Fruit fly (Drosophila melanogaster): Measurements from ENCODE around the gene sordd1.
A peak's percentile ranks its signal among the peaks of the same experiment; 100 is the strongest.

The sordd1 gene

DNA sequence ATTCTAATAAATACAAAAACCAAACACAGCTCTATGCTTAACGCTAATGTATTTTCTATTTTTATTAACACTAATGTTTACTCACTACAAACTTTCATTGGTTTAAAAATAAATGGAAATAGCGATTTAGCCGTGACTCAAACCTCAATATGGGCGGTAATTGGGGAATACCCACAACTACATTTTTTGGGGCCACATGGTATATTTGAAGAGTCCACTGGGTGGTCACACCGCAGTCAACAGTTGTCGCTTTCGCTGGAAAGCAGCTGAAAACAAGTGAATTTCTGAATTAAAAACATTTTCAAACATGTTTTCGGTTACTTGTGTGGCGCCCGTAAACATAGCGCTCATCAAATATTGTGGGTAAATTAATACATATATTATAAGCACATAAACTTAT lies 46.9 kb downstream of the sordd1 start, which contains the start of gene Mvd (continued):
- 0 out of 3 replicates have a peak, but pooled peaks have one; percentile 24 for TF ChIP-seq CG2199 (GFP tag; IDR thresholded peaks at IDR 0.05)
- no peak for TF ChIP-seq MTF-1 (GFP tag; optimal IDR thresholded peaks at IDR 0.05; ENCODE audit: borderline replicate concordance)
- TF ChIP-seq ara (GFP tag; IDR thresholded peaks at IDR 0.05): no peak
- no peak for TF ChIP-seq Bdp1 (GFP tag; optimal IDR thresholded peaks at IDR 0.05)
- no peak for TF ChIP-seq CG13424 (tag; optimal IDR thresholded peaks at IDR 0.05)
- TF ChIP-seq nerfin-2 (GFP tag; IDR thresholded peaks at IDR 0.05; ENCODE audit: partially characterized antibody): no peak
- no peak for TF ChIP-seq NK7.1 (GFP tag; optimal IDR thresholded peaks at IDR 0.05)
- no peak for TF ChIP-seq Neu2 (GFP tag; optimal IDR thresholded peaks at IDR 0.05; ENCODE audit: borderline replicate concordance)
- no peak for TF ChIP-seq ems (GFP tag; optimal IDR thresholded peaks at IDR 0.05)
- TF ChIP-seq wor (GFP tag; IDR thresholded peaks at IDR 0.05): no peak
- TF ChIP-seq CG14667 (GFP tag; IDR thresholded peaks at IDR 0.05): no peak
- peak; percentile 7 for TF ChIP-seq nom (GFP tag; optimal IDR thresholded peaks at IDR 0.05)
- TF ChIP-seq CG1529 (GFP tag; optimal IDR thresholded peaks at IDR 0.05): no peak
- peak; percentile 82 for TF ChIP-seq CG9797 (GFP tag; optimal IDR thresholded peaks at IDR 0.05)
- no peak for TF ChIP-seq CG17568 (GFP tag; optimal IDR thresholded peaks at IDR 0.05)
- no peak for TF ChIP-seq eve (GFP tag; optimal IDR thresholded peaks at IDR 0.05)
- TF ChIP-seq CG14441 (GFP tag; IDR thresholded peaks at IDR 0.05): no peak
- no peak for TF ChIP-seq CG14050 (GFP tag; IDR thresholded peaks at IDR 0.05)
- TF ChIP-seq TFAM (GFP tag; optimal IDR thresholded peaks at IDR 0.05): no peak
- TF ChIP-seq YL-1 (GFP tag; optimal IDR thresholded peaks at IDR 0.05): peak; percentile 77
- TF ChIP-seq vfl (GFP tag; optimal IDR thresholded peaks at IDR 0.05): no peak
- TF ChIP-seq dati (GFP tag; IDR thresholded peaks at IDR 0.05): no peak
- no peak for TF ChIP-seq sr (GFP tag; IDR thresholded peaks at IDR 0.05)
- no peak for TF ChIP-seq CG14014 (GFP tag; IDR thresholded peaks at IDR 0.05)
- no peak for TF ChIP-seq Drgx (GFP tag; IDR thresholded peaks at IDR 0.05)
- TF ChIP-seq CG9609 (GFP tag; optimal IDR thresholded peaks at IDR 0.05): no peak
- TF ChIP-seq CG7839 (tag; optimal IDR thresholded peaks at IDR 0.05): no peak
- peak in 1 of 2 experiments; percentile 24 for TF ChIP-seq insv (GFP tag; optimal IDR thresholded peaks at IDR 0.05)
- TF ChIP-seq ci (GFP tag; IDR thresholded peaks at IDR 0.05): no peak
- TF ChIP-seq Mad (GFP tag; optimal IDR thresholded peaks at IDR 0.05): no peak
- peak; percentile 31 for TF ChIP-seq CG17829 (tag; optimal IDR thresholded peaks at IDR 0.05)
- TF ChIP-seq Max (GFP tag; optimal IDR thresholded peaks at IDR 0.05): peak; percentile 11
- no peak for TF ChIP-seq Kr (GFP tag; optimal IDR thresholded peaks at IDR 0.05)
- TF ChIP-seq lov (optimal IDR thresholded peaks at IDR 0.05): no peak
- TF ChIP-seq lov (GFP tag; IDR thresholded peaks at IDR 0.05): no peak
- no peak for TF ChIP-seq CG10366 (GFP tag; IDR thresholded peaks at IDR 0.05)
- no peak for TF ChIP-seq CrebB (tag; optimal IDR thresholded peaks at IDR 0.05)
- no peak for TF ChIP-seq GATAe (GFP tag; conservative IDR thresholded peaks at IDR 0.05)
- TF ChIP-seq CG17912 (GFP tag; optimal IDR thresholded peaks at IDR 0.05): no peak
- TF ChIP-seq ken (GFP tag; IDR thresholded peaks at IDR 0.05): peak; percentile 6; the same call in 1 of the 3 replicates
- no peak for TF ChIP-seq ssp (GFP tag; IDR thresholded peaks at IDR 0.05)
- TF ChIP-seq ab (GFP tag; optimal IDR thresholded peaks at IDR 0.05): no peak
- no peak for TF ChIP-seq tup (GFP tag; optimal IDR thresholded peaks at IDR 0.05)
- TF ChIP-seq kah (GFP tag; optimal IDR thresholded peaks at IDR 0.05): peak; percentile 33
- no peak for TF ChIP-seq CG11398 (GFP tag; optimal IDR thresholded peaks at IDR 0.05)
- TF ChIP-seq chn (GFP tag; optimal IDR thresholded peaks at IDR 0.05): no peak
- no peak for TF ChIP-seq ERR (GFP tag; optimal IDR thresholded peaks at IDR 0.05)
- no peak for TF ChIP-seq D19A (tag; optimal IDR thresholded peaks at IDR 0.05)
- TF ChIP-seq wek (GFP tag; optimal IDR thresholded peaks at IDR 0.05): peak; percentile 99
- TF ChIP-seq Sry-δ (GFP tag; optimal IDR thresholded peaks at IDR 0.05): peak; percentile 53
- TF ChIP-seq p53 (GFP tag; optimal IDR thresholded peaks at IDR 0.05): no peak
- TF ChIP-seq Ets65A (GFP tag): no peak
- TF ChIP-seq Mes4 (GFP tag; optimal IDR thresholded peaks at IDR 0.05): no peak
